Fruit fly (Drosophila melanogaster): ENCODE measurements around the gene Sap130.

dm6 chr3L:12814806-12815205 is 9.1 kb downstream of the Sap130 start:
- TF ChIP-seq usp (GFP tag; optimal IDR thresholded peaks at IDR 0.05): no peak
- TF ChIP-seq Dll (optimal IDR thresholded peaks at IDR 0.05): no peak
